In genomic region chr2L:3465918-3466727, dm6 we compare ENCODE assay signal across 1 fruit fly cellular context.
TF ChIP-seq lines count a peak whose summit lies in the region.

msl-2 (minus strand) TSS chr2L:3466112.
ND-PDSW (plus strand) TSS chr2L:3466157.

TF ChIP-seq in whole organism, embryonic, 481 proteins besides CTCF, POLR2A, EP300 and RAD21 (continued from another document):
- TF ChIP-seq Deaf1 (tag; optimal IDR thresholded peaks at IDR 0.05; lab: Kevin White, UChicago) = no peak
- TF ChIP-seq Elba2 (GFP tag; optimal IDR thresholded peaks at IDR 0.05; lab: Kevin White, UChicago) = no peak
- TF ChIP-seq CG3995 (GFP tag; optimal IDR thresholded peaks at IDR 0.05; lab: Kevin White, UChicago) = peak; percentile 36
- TF ChIP-seq CG7357 (GFP tag; IDR thresholded peaks at IDR 0.05; lab: Robert Waterston, UW) = peak; percentile 92
- no peak for TF ChIP-seq CG17328 (GFP tag; IDR thresholded peaks at IDR 0.05; lab: Robert Waterston, UW)
- no peak for TF ChIP-seq NC2α (GFP tag; optimal IDR thresholded peaks at IDR 0.05; lab: Kevin White, UChicago)
- TF ChIP-seq Dp (GFP tag; optimal IDR thresholded peaks at IDR 0.05; lab: Kevin White, UChicago) = peak; percentile 20
- no peak for TF ChIP-seq CG17912 (GFP tag; optimal IDR thresholded peaks at IDR 0.05; lab: Kevin White, UChicago)
- TF ChIP-seq nmo (GFP tag; optimal IDR thresholded peaks at IDR 0.05; lab: Kevin White, UChicago) = peak; percentile 37
- TF ChIP-seq CG13123 (GFP tag; optimal IDR thresholded peaks at IDR 0.05; lab: Kevin White, UChicago) = no peak
- no peak for TF ChIP-seq Antp (GFP tag; optimal IDR thresholded peaks at IDR 0.05; lab: Kevin White, UChicago)
- no peak for TF ChIP-seq lilli (GFP tag; optimal IDR thresholded peaks at IDR 0.05; lab: Kevin White, UChicago)
- no peak for TF ChIP-seq tgo (GFP tag; IDR thresholded peaks at IDR 0.05; lab: Robert Waterston, UW)
- TF ChIP-seq CG9817 (tag; optimal IDR thresholded peaks at IDR 0.05; lab: Kevin White, UChicago) = no peak
- TF ChIP-seq CG32772 (GFP tag; IDR thresholded peaks at IDR 0.05; lab: Robert Waterston, UW) = 0 out of 2 replicates have a peak, but pooled peaks have one; percentile 25
- TF ChIP-seq Doc3 (GFP tag; IDR thresholded peaks at IDR 0.05; lab: Robert Waterston, UW; ENCODE audit: partially characterized antibody) = no peak
TF ChIP-seq in whole organism, embryonic: peak in this region for 65.
